Fruit fly (Drosophila melanogaster): ENCODE data around the gene CycG.

Gene CycG

dm6 chr3R:31606242-31607143 lies 6.0 kb downstream of the CycG start:
- TF ChIP-seq CG17801 (GFP tag; optimal IDR thresholded peaks at IDR 0.05; ENCODE audit: partially characterized antibody), result peak; percentile 42

dm6 chr3R:31605790-31606189 lies 6.7 kb downstream of the CycG start:
- TF ChIP-seq CG17801 (GFP tag; optimal IDR thresholded peaks at IDR 0.05; ENCODE audit: partially characterized antibody), result no peak

dm6 chr3R:31605117-31605432 lies 7.4 kb downstream of the CycG start:
- no peak for TF ChIP-seq CG17801 (GFP tag; optimal IDR thresholded peaks at IDR 0.05; ENCODE audit: partially characterized antibody)

- TF ChIP-seq CG17801 (GFP tag; optimal IDR thresholded peaks at IDR 0.05; ENCODE audit: partially characterized antibody), result no peak
These were observed 7.9 kb downstream of the CycG start for dm6 chr3R:31604409-31605116.

dm6 chr3R:31603655-31604054 lies 8.8 kb downstream of the CycG start:
- no peak for TF ChIP-seq CG17801 (GFP tag; optimal IDR thresholded peaks at IDR 0.05; ENCODE audit: partially characterized antibody)

dm6 chr3R:31603246-31603645 lies 9.2 kb downstream of the CycG start:
- TF ChIP-seq CG17801 (GFP tag; optimal IDR thresholded peaks at IDR 0.05; ENCODE audit: partially characterized antibody), result no peak

- TF ChIP-seq CG17801 (GFP tag; optimal IDR thresholded peaks at IDR 0.05; ENCODE audit: partially characterized antibody), result no peak
These were observed 12.7 kb downstream of the CycG start for dm6 chr3R:31599538-31600313.

- TF ChIP-seq CG17801 (GFP tag; optimal IDR thresholded peaks at IDR 0.05; ENCODE audit: partially characterized antibody), result no peak
These were observed 14.6 kb downstream of the CycG start for dm6 chr3R:31597736-31598431.

dm6 chr3R:31596071-31596883 lies 16.2 kb downstream of the CycG start, which contains the start of gene RpL6:
Gene RpL6 (minus strand): TSS chr3R:31596204.
- TF ChIP-seq CG17801 (GFP tag; optimal IDR thresholded peaks at IDR 0.05; ENCODE audit: partially characterized antibody), result peak; percentile 31

- peak; percentile 96 for TF ChIP-seq CG17801 (GFP tag; optimal IDR thresholded peaks at IDR 0.05; ENCODE audit: partially characterized antibody)
These were observed 20.1 kb downstream of the CycG start, which contains the start of gene CG1774 for dm6 chr3R:31592256-31592879. Gene CG1774 (plus strand): TSS chr3R:31592803.

- TF ChIP-seq CG17801 (GFP tag; optimal IDR thresholded peaks at IDR 0.05; ENCODE audit: partially characterized antibody), result no peak
These were observed 22.2 kb downstream of the CycG start, which contains the start of gene CG1638 for dm6 chr3R:31590281-31590680. Gene CG1638 (plus strand): TSS chr3R:31590581.

- TF ChIP-seq CG17801 (GFP tag; optimal IDR thresholded peaks at IDR 0.05; ENCODE audit: partially characterized antibody), result peak; percentile 100
These were observed 24.1 kb downstream of the CycG start, which contains the start of gene CG1635 for dm6 chr3R:31588374-31588773. Gene CG1635 (plus strand): TSS chr3R:31588673.

dm6 chr3R:31580586-31580994 lies 31.9 kb downstream of the CycG start, which contains the start of the genes pygo and rod:
Gene pygo (minus strand): TSS chr3R:31580699.
Gene rod (plus strand): TSS chr3R:31580951.
- TF ChIP-seq CG17801 (GFP tag; optimal IDR thresholded peaks at IDR 0.05; ENCODE audit: partially characterized antibody), result peak; percentile 1

Data from ovary, adult (tissue).